Worm (Caenorhabditis elegans): ENCODE results near the gene zhit-2.

- TF ChIP-seq unc-62 (GFP tag; optimal IDR thresholded peaks at IDR 0.05) (no peak), unc-39 (tag; optimal IDR thresholded peaks at IDR 0.05) (no peak), R02D3.7 (tag; optimal IDR thresholded peaks at IDR 0.05) (no peak)
These were observed 36.3 kb upstream of the zhit-2 start, which contains the start of gene sup-26 for ce11 chrIII:4280215-4281173.

All from whole organism, L2 larva.